Fruit fly (Drosophila melanogaster) whole organism, embryonic: ENCODE results near the gene Rab18.

Source experiments
- Blimp-1 ChIP-seq: fragments of 200-800 bp; sonication (Bioruptor generic); optimal IDR thresholded peaks from 3 replicates; lab custom pipeline; 2018; ENCODE audit warnings: missing biosample characterization, missing genetic modification characterization, mild to moderate bottlenecking, moderate library complexity, missing genetic modification reagents
- C15 ChIP-seq: fragments of 200-800 bp; sonication (Bioruptor generic); IDR thresholded peaks from 3 replicates; pipeline ENCODE4 v1.3.6; 2022; ENCODE audit warnings: missing biosample characterization, missing genetic modification characterization
- CG11247 ChIP-seq: fragments of 200-800 bp; sonication (Bioruptor generic); IDR thresholded peaks from 2 replicates; pipeline ENCODE4 v1.3.6; 2022; ENCODE audit warnings: missing biosample characterization, missing genetic modification characterization
- CG11695 ChIP-seq: fragments of 200-800 bp; sonication (Bioruptor generic); IDR thresholded peaks from 3 replicates; pipeline ENCODE4 v1.3.6; 2022; ENCODE audit warnings: missing biosample characterization, missing genetic modification characterization
- CG12769 ChIP-seq: fragments of 200-800 bp; sonication (Bioruptor generic); optimal IDR thresholded peaks from 2 replicates; lab custom pipeline; 2019; ENCODE audit warnings: missing biosample characterization, mild to moderate bottlenecking, missing genetic modification characterization, moderate library complexity
- CG13296 ChIP-seq: fragments of 200-800 bp; sonication (Bioruptor generic); optimal IDR thresholded peaks from 3 replicates; lab custom pipeline; 2018; ENCODE audit warnings: missing biosample characterization, mild to moderate bottlenecking, missing genetic modification characterization
- CG13624 ChIP-seq: fragments of 200-800 bp; sonication (Bioruptor generic); optimal IDR thresholded peaks from 2 replicates; lab custom pipeline; 2016; ENCODE audit warnings: missing biosample characterization, missing genetic modification characterization
- CG14014 ChIP-seq: fragments of 200-800 bp; sonication (Bioruptor generic); IDR thresholded peaks from 2 replicates; pipeline ENCODE4 v1.3.6; 2022; ENCODE audit warnings: missing biosample characterization, missing genetic modification characterization
- CG14667 ChIP-seq: fragments of 200-800 bp; sonication (Bioruptor generic); IDR thresholded peaks from 2 replicates; pipeline ENCODE4 v1.3.6; 2022; ENCODE audit warnings: missing biosample characterization, missing genetic modification characterization
- CG15601 ChIP-seq: fragments of 200-800 bp; sonication (Bioruptor generic); optimal IDR thresholded peaks from 3 replicates; lab custom pipeline; 2019; ENCODE audit warnings: missing biosample characterization, mild to moderate bottlenecking, missing genetic modification characterization, moderate library complexity
- CG17359 ChIP-seq: fragments of 200-800 bp; sonication (Bioruptor generic); optimal IDR thresholded peaks from 3 replicates; lab custom pipeline; 2018; ENCODE audit warnings: missing biosample characterization, mild to moderate bottlenecking, missing genetic modification characterization, moderate library complexity
- CG18262 ChIP-seq: fragments of 200-800 bp; optimal IDR thresholded peaks from 3 replicates; lab custom pipeline; 2019; ENCODE audit warnings: missing biosample characterization, mild to moderate bottlenecking, missing genetic modification characterization, moderate library complexity
- CG31441 ChIP-seq: fragments of 200-800 bp; sonication (Bioruptor generic); IDR thresholded peaks from 2 replicates; pipeline ENCODE4 v1.3.6; 2022; ENCODE audit warnings: missing biosample characterization, missing genetic modification characterization
- CG34422 ChIP-seq: fragments of 200-800 bp; sonication (Bioruptor generic); IDR thresholded peaks from 3 replicates; pipeline ENCODE4 v1.3.6; 2022; ENCODE audit warnings: missing biosample characterization, missing genetic modification characterization
- CG4360 ChIP-seq: fragments of 200-800 bp; sonication (Bioruptor generic); IDR thresholded peaks from 2 replicates; pipeline ENCODE4 v1.3.6; 2022; ENCODE audit warnings: missing biosample characterization, missing genetic modification characterization
- CG43689 ChIP-seq: fragments of 200-800 bp; sonication (Bioruptor generic); IDR thresholded peaks from 2 replicates; pipeline ENCODE4 v1.3.6; 2022; ENCODE audit warnings: missing biosample characterization, missing genetic modification characterization
- CG6854 ChIP-seq: fragments of 200-800 bp; sonication (Bioruptor generic); optimal IDR thresholded peaks from 3 replicates; lab custom pipeline; 2017; ENCODE audit warnings: missing biosample characterization, mild to moderate bottlenecking, missing genetic modification characterization
- D19B ChIP-seq: fragments of 200-800 bp; sonication (Bioruptor generic); optimal IDR thresholded peaks from 2 replicates; lab custom pipeline; 2017; ENCODE audit warnings: missing biosample characterization, mild to moderate bottlenecking, missing genetic modification characterization
- Dbx ChIP-seq: fragments of 200-800 bp; sonication (Bioruptor generic); IDR thresholded peaks from 3 replicates; pipeline ENCODE4 v1.3.6; 2022; ENCODE audit warnings: missing biosample characterization, missing genetic modification characterization
- Dek ChIP-seq: fragments of 200-800 bp; sonication (Bioruptor generic); optimal IDR thresholded peaks from 3 replicates; lab custom pipeline; 2019; ENCODE audit warnings: missing biosample characterization, mild to moderate bottlenecking, missing genetic modification characterization, moderate library complexity
- HmgZ ChIP-seq: fragments of 200-800 bp; sonication (Bioruptor generic); optimal IDR thresholded peaks from 2 replicates; lab custom pipeline; 2018; ENCODE audit warnings: missing biosample characterization, mild to moderate bottlenecking, missing genetic modification characterization
- Hmx ChIP-seq: fragments of 200-800 bp; sonication (Bioruptor generic); optimal IDR thresholded peaks from 2 replicates; lab custom pipeline; 2016; ENCODE audit warnings: missing biosample characterization, missing genetic modification characterization
- Jarid2 ChIP-seq: fragments of 200-800 bp; sonication (Bioruptor generic); optimal IDR thresholded peaks from 3 replicates; lab custom pipeline; 2017; ENCODE audit warnings: mild to moderate bottlenecking, missing biosample characterization, missing genetic modification reagents, missing genetic modification characterization
- MBD-R2 ChIP-seq: fragments of 200-800 bp; sonication (Bioruptor generic); IDR thresholded peaks from 2 replicates; pipeline ENCODE4 v1.3.6; 2022; ENCODE audit warnings: missing biosample characterization, missing genetic modification characterization
- Optix ChIP-seq: fragments of 200-800 bp; sonication (Bioruptor generic); IDR thresholded peaks from 3 replicates; pipeline ENCODE4 v1.3.6; 2022; ENCODE audit warnings: missing biosample characterization, missing genetic modification characterization
- Rx ChIP-seq: fragments of 200-800 bp; sonication (Bioruptor generic); IDR thresholded peaks from 2 replicates; pipeline ENCODE4 v1.3.6; 2022; ENCODE audit warnings: missing biosample characterization, missing genetic modification characterization
- Ssrp ChIP-seq: fragments of 200-800 bp; sonication (Bioruptor generic); optimal IDR thresholded peaks from 2 replicates; lab custom pipeline; 2018; ENCODE audit warnings: missing biosample characterization, mild to moderate bottlenecking, missing genetic modification characterization, moderate library complexity
- Trl ChIP-seq, 3 experiments: fragments of >200 bp in 2 of 3; fragments of 200-800 bp in 1 of 3; sonication (Bioruptor generic) in 1 of 3; optimal IDR thresholded peaks; 2 replicates in 1 of 3; 3 replicates in 2 of 3; lab custom pipeline; 2016 to 2017; ENCODE audit warnings: missing biosample characterization in 1 of 3, missing genetic modification characterization in 1 of 3
- Xbp1 ChIP-seq: fragments of 200-800 bp; sonication (Bioruptor generic); optimal IDR thresholded peaks from 3 replicates; lab custom pipeline; 2016; ENCODE audit warnings: missing biosample characterization, mild to moderate bottlenecking, missing genetic modification characterization
- YL-1 ChIP-seq: fragments of 200-800 bp; sonication (Bioruptor generic); optimal IDR thresholded peaks from 3 replicates; lab custom pipeline; 2017; ENCODE audit warnings: missing biosample characterization, mild to moderate bottlenecking, missing genetic modification characterization
- ac ChIP-seq: fragments of 200-800 bp; sonication (Bioruptor generic); optimal IDR thresholded peaks from 3 replicates; lab custom pipeline; 2017; ENCODE audit warnings: missing biosample characterization, mild to moderate bottlenecking, missing genetic modification characterization
- bowl ChIP-seq: fragments of 200-800 bp; sonication (Bioruptor generic); IDR thresholded peaks from 2 replicates; pipeline ENCODE4 v1.3.6; 2022; ENCODE audit warnings: missing biosample characterization, missing genetic modification characterization
- gt ChIP-seq: fragments of 200-800 bp; sonication (Bioruptor generic); IDR thresholded peaks from 2 replicates; pipeline ENCODE4 v1.3.6; 2022; ENCODE audit warnings: missing biosample characterization, missing genetic modification characterization
- ham ChIP-seq: fragments of 200-800 bp; sonication (Bioruptor generic); IDR thresholded peaks from 2 replicates; pipeline ENCODE4 v1.3.6; 2022; ENCODE audit warnings: missing biosample characterization, missing genetic modification characterization
- jigr1 ChIP-seq: fragments of 200-800 bp; sonication (Bioruptor generic); IDR thresholded peaks from 3 replicates; pipeline ENCODE4 v1.3.6; 2022; ENCODE audit warnings: missing biosample characterization, missing genetic modification characterization
- nerfin-1 ChIP-seq: fragments of 200-800 bp; sonication (Bioruptor generic); optimal IDR thresholded peaks from 3 replicates; lab custom pipeline; 2019; ENCODE audit warnings: missing biosample characterization, mild to moderate bottlenecking, missing genetic modification characterization, moderate library complexity
- nerfin-2 ChIP-seq: fragments of 200-800 bp; sonication (Bioruptor generic); IDR thresholded peaks from 2 replicates; pipeline ENCODE4 v1.3.6; 2022; ENCODE audit warnings: missing biosample characterization, missing genetic modification characterization; ENCODE audit not compliant: partially characterized antibody
- org-1 ChIP-seq: fragments of 200-800 bp; sonication (Bioruptor generic); optimal IDR thresholded peaks from 2 replicates; lab custom pipeline; 2017; ENCODE audit warnings: missing biosample characterization, missing genetic modification characterization
- phol ChIP-seq: fragments of 200-800 bp; sonication (Bioruptor generic); optimal IDR thresholded peaks from 3 replicates; lab custom pipeline; 2018; ENCODE audit warnings: missing biosample characterization, mild to moderate bottlenecking, missing genetic modification characterization, moderate library complexity
- pzg ChIP-seq: fragments of 200-800 bp; sonication (Bioruptor generic); optimal IDR thresholded peaks from 3 replicates; lab custom pipeline; 2018; ENCODE audit warnings: missing biosample characterization, mild to moderate bottlenecking, missing genetic modification characterization, moderate library complexity
- ro ChIP-seq: fragments of 200-800 bp; sonication (Bioruptor generic); IDR thresholded peaks from 2 replicates; pipeline ENCODE4 v1.3.6; 2022; ENCODE audit warnings: missing biosample characterization, missing genetic modification characterization
- sens-2 ChIP-seq: fragments of 200-800 bp; sonication (Bioruptor generic); IDR thresholded peaks from 2 replicates; pipeline ENCODE4 v1.3.6; 2022; ENCODE audit warnings: missing biosample characterization, missing genetic modification characterization
- sima ChIP-seq: fragments of 200-800 bp; sonication (Bioruptor generic); optimal IDR thresholded peaks from 2 replicates; lab custom pipeline; 2016; ENCODE audit warnings: missing biosample characterization, missing genetic modification characterization
- slou ChIP-seq: fragments of 200-800 bp; sonication (Bioruptor generic); optimal IDR thresholded peaks from 3 replicates; lab custom pipeline; 2016; ENCODE audit warnings: missing biosample characterization, missing genetic modification characterization
- tgo ChIP-seq: fragments of 200-800 bp; sonication (Bioruptor generic); IDR thresholded peaks from 3 replicates; pipeline ENCODE4 v1.3.6; 2022; ENCODE audit warnings: missing biosample characterization, missing genetic modification characterization
- tna ChIP-seq: fragments of 200-800 bp; sonication (Bioruptor generic); IDR thresholded peaks from 2 replicates; pipeline ENCODE4 v1.3.6; 2022; ENCODE audit warnings: missing biosample characterization, missing genetic modification characterization; ENCODE audit not compliant: partially characterized antibody
- tx ChIP-seq: fragments of 200-800 bp; sonication (Bioruptor generic); optimal IDR thresholded peaks from 2 replicates; lab custom pipeline; 2016; ENCODE audit warnings: missing biosample characterization, missing genetic modification characterization
- vvl ChIP-seq: fragments of 200-800 bp; sonication (Bioruptor generic); IDR thresholded peaks from 2 replicates; pipeline ENCODE4 v1.3.6; 2022; ENCODE audit warnings: missing biosample characterization, missing genetic modification characterization
- wek ChIP-seq: fragments of 200-800 bp; sonication (Bioruptor generic); optimal IDR thresholded peaks from 3 replicates; lab custom pipeline; 2018; ENCODE audit warnings: missing biosample characterization, mild to moderate bottlenecking, missing genetic modification characterization, moderate library complexity
- zen2 ChIP-seq: fragments of 200-800 bp; sonication (Bioruptor generic); IDR thresholded peaks from 3 replicates; pipeline ENCODE4 v1.3.6; 2022; ENCODE audit warnings: missing biosample characterization, missing genetic modification characterization; ENCODE audit not compliant: partially characterized antibody

The Rab18 gene

DNA sequence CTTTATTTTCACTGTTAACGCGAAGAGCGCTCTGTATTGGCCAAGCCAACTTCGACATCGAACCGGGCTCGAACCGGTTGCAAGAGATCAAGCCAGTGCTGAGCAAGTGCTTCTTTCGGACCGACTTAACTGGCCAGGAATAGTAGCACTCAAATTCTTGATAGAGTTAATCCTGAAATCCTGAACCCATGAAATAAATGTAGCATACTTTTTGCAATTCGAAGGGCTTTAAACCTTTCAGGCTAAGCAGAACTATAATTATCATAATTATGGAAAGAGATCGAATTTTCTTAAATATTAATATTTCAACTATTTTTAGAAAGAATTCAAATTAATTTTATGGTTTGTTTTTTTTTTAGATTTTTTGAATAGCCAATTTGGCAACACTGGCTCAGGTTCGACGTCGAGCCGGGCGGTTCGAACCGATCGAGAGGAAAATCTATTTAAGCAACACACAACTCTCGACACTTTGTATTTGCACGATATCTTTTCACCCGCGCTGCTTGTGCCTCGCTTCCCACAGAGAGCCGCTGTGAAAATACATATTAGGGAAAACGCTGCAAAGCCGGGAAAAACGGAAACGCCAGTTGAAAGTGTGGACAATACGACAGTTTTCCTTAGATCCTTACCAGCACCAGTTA, 26.6 kb upstream of the Rab18 start, which contains the start of gene AdamTS-B (continued):
- TF ChIP-seq YL-1 (GFP tag; lab: Kevin White, UChicago) (no peak), Jarid2 (GFP tag; lab: Kevin White, UChicago) (no peak), org-1 (peak; percentile 57), pzg (GFP tag; lab: Kevin White, UChicago) (no peak), Optix (GFP tag; lab: Robert Waterston, UW) (no peak), CG6854 (no peak), MBD-R2 (GFP tag; lab: Robert Waterston, UW) (no peak), Dek (tag; lab: Kevin White, UChicago) (peak; percentile 36), tna (GFP tag; lab: Robert Waterston, UW) (no peak), slou (GFP tag; lab: Kevin White, UChicago) (no peak), CG43689 (GFP tag; lab: Robert Waterston, UW) (no peak), CG13624 (GFP tag; lab: Kevin White, UChicago) (no peak), bowl (GFP tag; lab: Robert Waterston, UW) (peak; percentile 12; the same call in 1 of the 2 replicates), Rx (GFP tag; lab: Robert Waterston, UW) (no peak), CG11695 (peak; percentile 50; the same call in 2 of the 3 replicates), tx (no peak), ac (GFP tag; lab: Kevin White, UChicago) (no peak), CG11247 (no peak), CG31441 (GFP tag; lab: Robert Waterston, UW) (peak; percentile 67), sens-2 (no peak), CG15601 (tag; lab: Kevin White, UChicago) (peak; percentile 6), wek (GFP tag; lab: Kevin White, UChicago) (no peak), gt (GFP tag; lab: Robert Waterston, UW) (no peak), Dbx (GFP tag; lab: Robert Waterston, UW) (no peak), CG4360 (no peak), CG13296 (GFP tag; lab: Kevin White, UChicago) (peak; percentile 55), CG12769 (tag; lab: Kevin White, UChicago) (no peak), jigr1 (GFP tag; lab: Robert Waterston, UW) (no peak), sima (GFP tag; lab: Kevin White, UChicago) (no peak), Hmx (GFP tag; lab: Kevin White, UChicago) (no peak), Blimp-1 (peak; percentile 37), ro (GFP tag; lab: Robert Waterston, UW) (no peak), CG18262 (tag; lab: Kevin White, UChicago) (peak; percentile 42), Xbp1 (peak; percentile 41), vvl (GFP tag; lab: Robert Waterston, UW) (peak; percentile 61; the same call in 1 of the 2 replicates), C15 (GFP tag; lab: Robert Waterston, UW) (no peak), tgo (GFP tag; lab: Robert Waterston, UW) (peak; percentile 65; the same call in 2 of the 3 replicates), Ssrp (tag; lab: Kevin White, UChicago) (peak; percentile 63), CG14667 (no peak), ham (no peak), D19B (GFP tag; lab: Kevin White, UChicago) (no peak), CG17359 (tag; lab: Kevin White, UChicago) (peak; percentile 29), Trl (optimal IDR thresholded peaks at IDR 0.05; lab: Kevin White, UChicago) (no peak), Trl (GFP tag; optimal IDR thresholded peaks at IDR 0.05; lab: Kevin White, UChicago) (no peak), zen2 (no peak), nerfin-1 (peak; percentile 24), CG34422 (no peak), phol (tag; lab: Kevin White, UChicago) (peak; percentile 58), HmgZ (tag; lab: Kevin White, UChicago) (no peak), nerfin-2 (GFP tag; lab: Robert Waterston, UW) (no peak), CG14014 (GFP tag; lab: Robert Waterston, UW) (0 out of 2 replicates have a peak, but pooled peaks have one; percentile 20)
